Worm (Caenorhabditis elegans) whole organism, young adult: ENCODE data around the gene F41C3.1.
A peak's percentile ranks its signal among the peaks of the same experiment; 100 is the strongest.

Source experiments
- C06A6.2 ChIP-seq: fragments of 200-800 bp; sonication (Bioruptor generic); conservative IDR thresholded peaks from 2 replicates; pipeline ENCODE4 v1.3.6; 2022; ENCODE audit warnings: missing genetic modification characterization, missing compliant biosample characterization
- D2030.7 ChIP-seq: fragments of 200-800 bp; sonication (Bioruptor generic); IDR thresholded peaks from 2 replicates; pipeline ENCODE4 v1.3.6; 2022; ENCODE audit warnings: missing genetic modification reagents, missing genetic modification characterization, missing compliant biosample characterization
- F10E7.11 ChIP-seq: sonication (generic microtip); optimal IDR thresholded peaks from 2 replicates; lab custom pipeline; 2017; ENCODE audit warnings: mild to moderate bottlenecking, missing genetic modification characterization, moderate library complexity, missing compliant biosample characterization
- F22D6.2 ChIP-seq: sonication (generic microtip); optimal IDR thresholded peaks from 2 replicates; lab custom pipeline; 2016; ENCODE audit warnings: mild to moderate bottlenecking, missing genetic modification characterization, missing compliant biosample characterization
- F33H1.4 ChIP-seq: fragments of 200-800 bp; sonication (Bioruptor generic); IDR thresholded peaks from 2 replicates; pipeline ENCODE4 v1.3.6; 2022; ENCODE audit warnings: missing genetic modification reagents, missing genetic modification characterization, missing compliant biosample characterization
- F57A8.1 ChIP-seq: fragments of 200-800 bp; sonication (Bioruptor generic); optimal IDR thresholded peaks from 2 replicates; lab custom pipeline; 2018; ENCODE audit warnings: mild to moderate bottlenecking, missing genetic modification characterization, moderate library complexity, missing compliant biosample characterization
- K11D2.4 ChIP-seq: fragments of 200-800 bp; sonication (Bioruptor generic); IDR thresholded peaks from 2 replicates; pipeline ENCODE4 v1.3.6; 2022; ENCODE audit warnings: missing genetic modification reagents, missing genetic modification characterization, missing compliant biosample characterization
- K12H6.12 ChIP-seq: fragments of 200-800 bp; sonication (Bioruptor generic); optimal IDR thresholded peaks from 2 replicates; lab custom pipeline; 2018; ENCODE audit warnings: mild to moderate bottlenecking, missing genetic modification characterization, missing compliant biosample characterization
- T07F8.4 ChIP-seq: sonication (generic microtip); optimal IDR thresholded peaks from 2 replicates; lab custom pipeline; 2016; ENCODE audit warnings: mild to moderate bottlenecking, missing genetic modification characterization, moderate library complexity, missing compliant biosample characterization
- T26A5.8 ChIP-seq: sonication (generic microtip); optimal IDR thresholded peaks from 2 replicates; lab custom pipeline; 2016; ENCODE audit warnings: missing genetic modification characterization, missing compliant biosample characterization
- ZK185.1 ChIP-seq: sonication (generic microtip); optimal IDR thresholded peaks from 2 replicates; lab custom pipeline; 2016; ENCODE audit warnings: mild to moderate bottlenecking, missing genetic modification characterization, missing compliant biosample characterization; ENCODE audit not compliant: poor library complexity, severe bottlenecking
- aptf-2 ChIP-seq: fragments of 200-800 bp; sonication (Bioruptor generic); conservative IDR thresholded peaks from 2 replicates; pipeline ENCODE4 v1.3.6; 2022; ENCODE audit warnings: missing genetic modification reagents, missing genetic modification characterization, missing compliant biosample characterization
- aptf-3 ChIP-seq: fragments of 200-800 bp; sonication (Bioruptor generic); IDR thresholded peaks from 2 replicates; pipeline ENCODE4 v1.3.6; 2022; ENCODE audit warnings: missing genetic modification characterization, missing compliant biosample characterization
- athp-1 ChIP-seq: sonication (generic microtip); optimal IDR thresholded peaks from 2 replicates; lab custom pipeline; 2017; ENCODE audit warnings: mild to moderate bottlenecking, missing genetic modification characterization, missing compliant biosample characterization
- attf-3 ChIP-seq: fragments of 200-800 bp; sonication (Bioruptor generic); conservative IDR thresholded peaks from 2 replicates; pipeline ENCODE4 v1.3.6; 2022; ENCODE audit warnings: missing genetic modification reagents, missing genetic modification characterization, missing compliant biosample characterization
- attf-5 ChIP-seq: fragments of 200-800 bp; sonication (Bioruptor generic); optimal IDR thresholded peaks from 2 replicates; lab custom pipeline; 2018; ENCODE audit warnings: mild to moderate bottlenecking, missing genetic modification characterization, missing compliant biosample characterization
- attf-6 ChIP-seq: fragments of 200-800 bp; sonication (Bioruptor generic); IDR thresholded peaks from 2 replicates; pipeline ENCODE4 v1.3.6; 2022; ENCODE audit warnings: missing genetic modification reagents, missing genetic modification characterization, missing compliant biosample characterization
- bed-2 ChIP-seq: fragments of 200-800 bp; sonication (Bioruptor generic); IDR thresholded peaks from 2 replicates; pipeline ENCODE4 v1.3.6; 2022; ENCODE audit warnings: missing genetic modification reagents, missing genetic modification characterization, missing compliant biosample characterization
- ccch-3 ChIP-seq: fragments of 200-800 bp; sonication (Bioruptor generic); optimal IDR thresholded peaks from 2 replicates; lab custom pipeline; 2018; ENCODE audit warnings: mild to moderate bottlenecking, missing genetic modification characterization, missing compliant biosample characterization
- ceh-100 ChIP-seq: fragments of 200-800 bp; sonication (Bioruptor generic); IDR thresholded peaks from 2 replicates; pipeline ENCODE4 v1.3.6; 2022; ENCODE audit warnings: missing genetic modification reagents, missing genetic modification characterization, missing compliant biosample characterization
- ceh-27 ChIP-seq: fragments of 200-800 bp; sonication (Bioruptor generic); optimal IDR thresholded peaks from 2 replicates; lab custom pipeline; 2018; ENCODE audit warnings: mild to moderate bottlenecking, missing genetic modification characterization, moderate library complexity, missing compliant biosample characterization
- ceh-79 ChIP-seq: sonication (generic microtip); optimal IDR thresholded peaks from 2 replicates; lab custom pipeline; 2017; ENCODE audit warnings: mild to moderate bottlenecking, missing genetic modification characterization, missing compliant biosample characterization
- die-1 ChIP-seq: sonication (generic microtip); optimal IDR thresholded peaks from 2 replicates; lab custom pipeline; 2016; ENCODE audit warnings: missing genotype, mild to moderate bottlenecking, missing genetic modification characterization, missing compliant biosample characterization
- dpl-1 ChIP-seq: fragments of 150-350 bp; optimal IDR thresholded peaks from 2 replicates; lab custom pipeline; 2014; ENCODE audit warnings: missing biosample characterization, missing genetic modification reagents, missing genetic modification characterization
- egl-18 ChIP-seq: fragments of 200-800 bp; sonication (Bioruptor generic); IDR thresholded peaks from 2 replicates; pipeline ENCODE4 v1.3.6; 2022; ENCODE audit warnings: missing genetic modification reagents, missing genetic modification characterization, missing compliant biosample characterization
- hlh-12 ChIP-seq: sonication (generic microtip); optimal IDR thresholded peaks from 2 replicates; lab custom pipeline; 2016; ENCODE audit warnings: missing genetic modification characterization, missing compliant biosample characterization
- hrde-1 ChIP-seq: sonication (generic microtip); optimal IDR thresholded peaks from 2 replicates; lab custom pipeline; 2016; ENCODE audit warnings: missing genetic modification characterization, mild to moderate bottlenecking, missing compliant biosample characterization, moderate library complexity, missing genotype, missing genetic modification reagents, borderline replicate concordance
- let-607 ChIP-seq, 2 experiments: fragments of 200-800 bp in 1 of 2; sonication (Bioruptor generic) in 1 of 2; sonication (generic microtip) in 1 of 2; optimal IDR thresholded peaks; 2 replicates each; lab custom pipeline; 2016 to 2018; ENCODE audit warnings: mild to moderate bottlenecking in 2 of 2, missing compliant biosample characterization in 2 of 2, missing genetic modification characterization in 2 of 2, moderate library complexity in 2 of 2, missing genotype in 1 of 2
- lsl-1 ChIP-seq: fragments of 200-800 bp; sonication (Bioruptor generic); optimal IDR thresholded peaks from 2 replicates; lab custom pipeline; 2018; ENCODE audit warnings: mild to moderate bottlenecking, missing genetic modification characterization, moderate library complexity, missing compliant biosample characterization
- lsy-27 ChIP-seq: sonication (generic microtip); optimal IDR thresholded peaks from 2 replicates; lab custom pipeline; 2017; ENCODE audit warnings: missing genetic modification characterization, mild to moderate bottlenecking, missing compliant biosample characterization, antibody characterized with exemption, missing genotype, borderline replicate concordance; ENCODE audit not compliant: insufficient read depth
- madf-10 ChIP-seq: sonication (generic microtip); optimal IDR thresholded peaks from 2 replicates; lab custom pipeline; 2016; ENCODE audit warnings: mild to moderate bottlenecking, missing genetic modification characterization, missing compliant biosample characterization
- mes-4 ChIP-seq: sonication (generic microtip); optimal IDR thresholded peaks from 2 replicates; lab custom pipeline; 2016; ENCODE audit warnings: missing genotype, missing genetic modification characterization, missing compliant biosample characterization
- nfya-2 ChIP-seq: fragments of 200-800 bp; sonication (Bioruptor generic); IDR thresholded peaks from 2 replicates; pipeline ENCODE4 v1.3.6; 2022; ENCODE audit warnings: missing genetic modification reagents, missing genetic modification characterization, missing compliant biosample characterization
- nfyb-1 ChIP-seq: fragments of 200-800 bp; sonication (Bioruptor generic); IDR thresholded peaks from 2 replicates; pipeline ENCODE4 v1.3.6; 2022; ENCODE audit warnings: missing genetic modification reagents, missing genetic modification characterization, missing compliant biosample characterization
- nhr-90 ChIP-seq: sonication (generic microtip); optimal IDR thresholded peaks from 2 replicates; lab custom pipeline; 2016; ENCODE audit warnings: missing genotype, mild to moderate bottlenecking, missing genetic modification characterization, missing compliant biosample characterization
- rcor-1 ChIP-seq: fragments of 200-800 bp; sonication (Bioruptor generic); IDR thresholded peaks from 2 replicates; pipeline ENCODE4 v1.3.6; 2022; ENCODE audit warnings: missing genetic modification reagents, missing genetic modification characterization, missing compliant biosample characterization
- snpc-1.1 ChIP-seq: sonication (generic microtip); optimal IDR thresholded peaks from 2 replicates; lab custom pipeline; 2017; ENCODE audit warnings: missing genetic modification characterization, mild to moderate bottlenecking, missing compliant biosample characterization, antibody characterized with exemption, moderate library complexity, missing genotype, missing genetic modification reagents; ENCODE audit not compliant: insufficient read depth
- snpc-1.3 ChIP-seq: sonication (generic microtip); optimal IDR thresholded peaks from 2 replicates; lab custom pipeline; 2017; ENCODE audit warnings: missing genetic modification characterization, mild to moderate bottlenecking, missing compliant biosample characterization, antibody characterized with exemption, moderate library complexity, missing genotype, missing genetic modification reagents; ENCODE audit not compliant: insufficient read depth
- snpc-3.4 ChIP-seq: sonication (generic microtip); optimal IDR thresholded peaks from 2 replicates; lab custom pipeline; 2017; ENCODE audit warnings: missing genetic modification characterization, mild to moderate bottlenecking, missing compliant biosample characterization, antibody characterized with exemption, moderate library complexity, missing genotype, missing genetic modification reagents
- sptf-2 ChIP-seq: fragments of 200-800 bp; sonication (Bioruptor generic); optimal IDR thresholded peaks from 2 replicates; lab custom pipeline; 2018; ENCODE audit warnings: mild to moderate bottlenecking, missing genetic modification characterization, missing compliant biosample characterization
- tbx-9 ChIP-seq: sonication (generic microtip); optimal IDR thresholded peaks from 2 replicates; lab custom pipeline; 2016; ENCODE audit warnings: borderline replicate concordance, missing genetic modification characterization, inconsistent platforms, missing compliant biosample characterization
- xnd-1 ChIP-seq: sonication (generic microtip); optimal IDR thresholded peaks from 2 replicates; lab custom pipeline; 2016; ENCODE audit warnings: missing genotype, missing genetic modification reagents, missing genetic modification characterization, missing compliant biosample characterization
- ztf-22 ChIP-seq: fragments of 200-800 bp; sonication (Bioruptor generic); optimal IDR thresholded peaks from 2 replicates; lab custom pipeline; 2018; ENCODE audit warnings: mild to moderate bottlenecking, missing genetic modification characterization, moderate library complexity, missing compliant biosample characterization
- ztf-25 ChIP-seq: fragments of 200-800 bp; sonication (Bioruptor generic); IDR thresholded peaks from 2 replicates; pipeline ENCODE4 v1.3.6; 2022; ENCODE audit warnings: missing genetic modification reagents, missing genetic modification characterization, missing compliant biosample characterization
- ztf-26 ChIP-seq: sonication (generic microtip); optimal IDR thresholded peaks from 2 replicates; lab custom pipeline; 2017; ENCODE audit warnings: missing genetic modification characterization, missing compliant biosample characterization
- ztf-28 ChIP-seq: fragments of 200-800 bp; sonication (Bioruptor generic); IDR thresholded peaks from 2 replicates; pipeline ENCODE4 v1.3.6; 2022; ENCODE audit warnings: missing genetic modification reagents, missing genetic modification characterization, missing compliant biosample characterization
- ztf-6 ChIP-seq: fragments of 200-800 bp; sonication (Bioruptor generic); IDR thresholded peaks from 2 replicates; pipeline ENCODE4 v1.3.6; 2022; ENCODE audit warnings: missing genetic modification reagents, missing genetic modification characterization, missing compliant biosample characterization

Gene F41C3.1

DNA sequence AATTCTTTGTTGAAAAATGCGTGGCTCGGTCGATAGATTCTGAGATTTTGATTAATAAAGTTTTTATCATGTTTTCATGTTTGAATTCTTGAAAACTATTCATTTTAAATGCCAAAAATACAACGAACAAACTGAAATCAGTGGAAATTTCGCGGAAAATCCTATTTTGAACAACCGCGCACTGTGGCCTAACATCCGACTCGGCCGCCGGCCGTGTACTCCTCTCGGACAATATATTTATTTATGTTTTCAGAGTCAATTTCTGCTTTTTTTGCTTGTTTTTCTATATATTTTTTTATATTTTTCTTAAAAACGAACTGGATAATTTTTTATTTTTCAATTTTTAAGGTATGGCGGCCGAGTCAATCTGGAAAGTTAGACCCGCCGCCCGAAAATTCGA, 39.2 kb downstream of the F41C3.1 start, which contains the start of gene F26G1.1 (continued):
- TF ChIP-seq ceh-27 (peak; percentile 77), nfya-2 (GFP tag; lab: Robert Waterston, UW) (no peak), mes-4 (tag; lab: Kevin White, UChicago) (no peak), aptf-3 (GFP tag; lab: Robert Waterston, UW) (no peak), attf-5 (GFP tag; lab: Kevin White, UChicago) (peak; percentile 5), ztf-25 (GFP tag; lab: Robert Waterston, UW) (0 out of 2 replicates have a peak, but pooled peaks have one; percentile 18), ceh-79 (tag; lab: Kevin White, UChicago) (no peak), aptf-2 (GFP tag; lab: Robert Waterston, UW) (0 out of 2 replicates have a peak, but pooled peaks have one; percentile 57), ccch-3 (no peak), ztf-22 (GFP tag; lab: Kevin White, UChicago) (no peak), lsl-1 (GFP tag; lab: Kevin White, UChicago) (peak; percentile 43), ceh-100 (GFP tag; lab: Robert Waterston, UW) (no peak), xnd-1 (tag; lab: Kevin White, UChicago) (peak; percentile 22), ztf-26 (no peak), attf-6 (GFP tag; lab: Robert Waterston, UW) (no peak), egl-18 (GFP tag; lab: Robert Waterston, UW) (no peak), hrde-1 (tag; lab: Kevin White, UChicago) (peak; percentile 52), dpl-1 (GFP tag; lab: Kevin White, UChicago) (peak; percentile 42), nfyb-1 (peak; percentile 53; the same call in 1 of the 2 replicates), tbx-9 (tag; lab: Kevin White, UChicago) (no peak), snpc-1.1 (tag; lab: Kevin White, UChicago) (no peak), ztf-28 (GFP tag; lab: Robert Waterston, UW) (peak; percentile 59; the same call in 1 of the 2 replicates), T26A5.8 (tag; lab: Kevin White, UChicago) (no peak), snpc-3.4 (no peak), attf-3 (GFP tag; lab: Robert Waterston, UW) (peak; percentile 78), F22D6.2 (peak; percentile 51), F10E7.11 (tag; lab: Kevin White, UChicago) (peak; percentile 1), sptf-2 (GFP tag; lab: Kevin White, UChicago) (no peak), hlh-12 (tag; lab: Kevin White, UChicago) (no peak), F57A8.1 (no peak), rcor-1 (GFP tag; lab: Robert Waterston, UW) (0 out of 2 replicates have a peak, but pooled peaks have one; percentile 28), nhr-90 (tag; lab: Kevin White, UChicago) (no peak), D2030.7 (peak; percentile 41; the same call in 1 of the 2 replicates), C06A6.2 (GFP tag; lab: Robert Waterston, UW) (no peak), snpc-1.3 (tag; lab: Kevin White, UChicago) (no peak), bed-2 (GFP tag; lab: Robert Waterston, UW) (peak; percentile 60; the same call in 1 of the 2 replicates), F33H1.4 (GFP tag; lab: Robert Waterston, UW) (peak; percentile 55), T07F8.4 (tag; lab: Kevin White, UChicago) (no peak), ztf-6 (GFP tag; lab: Robert Waterston, UW) (no peak), lsy-27 (tag; lab: Kevin White, UChicago) (no peak), athp-1 (tag; lab: Kevin White, UChicago) (no peak), let-607 (tag; optimal IDR thresholded peaks at IDR 0.05; lab: Kevin White, UChicago) (peak in 1 of 2 experiments; percentile 34), die-1 (tag; lab: Kevin White, UChicago) (no peak), ZK185.1 (tag; lab: Kevin White, UChicago) (peak; percentile 84), K12H6.12 (tag; lab: Kevin White, UChicago) (peak; percentile 9), madf-10 (tag; lab: Kevin White, UChicago) (peak; percentile 24), K11D2.4 (peak; percentile 62)
